Fruit fly (Drosophila melanogaster): ENCODE measurements around the gene Mob2.

DNA sequence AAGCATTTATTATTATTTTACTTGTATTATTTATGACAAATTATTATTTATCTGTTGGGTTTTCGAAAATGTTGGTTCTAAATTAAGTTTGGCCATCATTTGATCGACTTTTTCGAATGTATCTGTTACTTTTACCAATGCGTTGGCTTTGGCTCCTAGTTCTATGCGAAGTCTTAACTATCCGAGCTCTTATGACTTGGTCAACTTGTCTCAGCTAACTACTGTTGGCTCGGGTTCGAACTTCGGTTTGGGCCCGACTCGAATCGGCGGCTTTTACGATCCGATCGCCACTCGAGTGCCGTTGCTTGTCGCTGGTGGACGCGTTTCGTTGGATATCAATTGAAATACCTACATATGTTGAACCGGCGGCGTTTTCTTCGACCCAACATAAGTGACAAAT lies 48.6 kb downstream of the Mob2 start, which contains the start of gene CG7512:
- no peak for TF ChIP-seq CG4496 (GFP tag; IDR thresholded peaks at IDR 0.05)
- no peak for TF ChIP-seq CG34367 (tag; optimal IDR thresholded peaks at IDR 0.05)
- TF ChIP-seq rn (GFP tag; IDR thresholded peaks at IDR 0.05), result no peak
- TF ChIP-seq Snoo (tag; optimal IDR thresholded peaks at IDR 0.05), result no peak
- TF ChIP-seq Ets98B (GFP tag; IDR thresholded peaks at IDR 0.05), result no peak
- TF ChIP-seq Pif1B (GFP tag; optimal IDR thresholded peaks at IDR 0.05), result no peak
- no peak for TF ChIP-seq Pif1A (GFP tag; optimal IDR thresholded peaks at IDR 0.05)
- TF ChIP-seq CG15710 (tag; optimal IDR thresholded peaks at IDR 0.05), result no peak

Data from whole organism, pupa.